Fruit fly (Drosophila melanogaster): ENCODE results near the gene tctn.
A peak's percentile ranks its signal among the peaks of the same experiment; 100 is the strongest.

Gene tctn

DNA sequence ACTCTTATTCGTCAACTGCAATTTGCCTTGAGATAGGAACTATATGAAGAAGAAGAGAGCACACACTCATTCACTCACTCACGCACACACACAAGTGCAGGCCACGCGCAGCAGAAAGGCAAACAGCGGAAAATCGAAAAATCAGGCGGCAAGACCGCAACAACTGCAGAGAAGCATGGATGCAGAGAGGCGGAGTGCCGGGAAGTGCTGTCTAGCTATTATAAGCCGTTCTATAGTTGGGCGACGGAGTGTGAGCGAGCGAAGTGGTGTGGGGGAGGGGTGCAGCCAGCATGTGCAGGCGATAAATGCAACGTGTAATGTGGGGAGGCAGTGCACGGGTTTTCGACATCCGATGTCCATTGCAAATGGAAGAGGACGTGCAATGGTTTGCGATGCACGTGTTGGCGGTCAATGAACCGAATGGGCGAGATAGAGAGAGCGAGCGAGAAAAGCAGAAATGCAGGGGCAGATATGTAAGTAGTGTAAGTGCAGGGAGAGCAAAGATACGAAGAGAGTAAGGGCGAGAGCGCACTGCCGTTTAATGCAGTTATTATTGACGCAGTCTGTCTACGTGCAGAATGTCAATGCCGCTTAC, 51.6 kb downstream of the tctn start (continued):
- TF ChIP-seq Eip75B (GFP tag; optimal IDR thresholded peaks at IDR 0.05) (peak; percentile 86), CG8319 (GFP tag; optimal IDR thresholded peaks at IDR 0.05) (no peak), Eip78C (GFP tag) (peak; percentile 88), CG6808 (GFP tag; optimal IDR thresholded peaks at IDR 0.05) (no peak), CG8119 (GFP tag; IDR thresholded peaks at IDR 0.05) (no peak), achi (GFP tag; optimal IDR thresholded peaks at IDR 0.05) (no peak), CG16779 (tag; optimal IDR thresholded peaks at IDR 0.05) (peak; percentile 63), CG6276 (GFP tag; optimal IDR thresholded peaks at IDR 0.05) (peak; percentile 21)
